Worm (Caenorhabditis elegans): ENCODE data around the gene F25B3.4.

ce11 chrV:9608256-9608655, 39.6 kb upstream of the F25B3.4 start, which contains the start of gene dop-2:
- TF ChIP-seq pag-3 (tag; optimal IDR thresholded peaks at IDR 0.05; ENCODE audit: borderline replicate concordance, insufficient read depth) (no peak), aly-2 (tag; optimal IDR thresholded peaks at IDR 0.05) (no peak), lin-39 (tag; optimal IDR thresholded peaks at IDR 0.05) (no peak), mep-1 (tag; optimal IDR thresholded peaks at IDR 0.05) (no peak), pqm-1 (tag; optimal IDR thresholded peaks at IDR 0.05) (no peak), egl-27 (tag; optimal IDR thresholded peaks at IDR 0.05) (no peak)
